Fruit fly (Drosophila melanogaster) whole organism, embryonic: ENCODE measurements around the gene beat-IIa.

ENCODE experiments used
- Atf3 ChIP-seq: fragments of 200-800 bp; sonication (Bioruptor generic); optimal IDR thresholded peaks from 3 replicates; lab custom pipeline; 2016; ENCODE audit warnings: missing biosample characterization, missing genetic modification characterization
- CG13894 ChIP-seq: fragments of 200-800 bp; sonication (Bioruptor generic); optimal IDR thresholded peaks from 3 replicates; lab custom pipeline; 2018; ENCODE audit warnings: missing biosample characterization, mild to moderate bottlenecking, missing genetic modification characterization, moderate library complexity
- CG17912 ChIP-seq: fragments of 200-800 bp; sonication (Bioruptor generic); optimal IDR thresholded peaks from 2 replicates; lab custom pipeline; 2018; ENCODE audit warnings: missing biosample characterization, mild to moderate bottlenecking, missing genetic modification characterization
- CG6791 ChIP-seq: fragments of 200-800 bp; sonication (Bioruptor generic); IDR thresholded peaks from 3 replicates; pipeline ENCODE4 v1.3.6; 2022; ENCODE audit warnings: missing biosample characterization, missing genetic modification characterization; ENCODE audit not compliant: partially characterized antibody
- Dp ChIP-seq: fragments of 200-800 bp; sonication (Bioruptor generic); optimal IDR thresholded peaks from 2 replicates; lab custom pipeline; 2018; ENCODE audit warnings: missing biosample characterization, mild to moderate bottlenecking, missing genetic modification characterization, moderate library complexity
- Elba2 ChIP-seq: fragments of 200-800 bp; sonication (Bioruptor generic); optimal IDR thresholded peaks from 3 replicates; lab custom pipeline; 2016; ENCODE audit warnings: missing biosample characterization, missing genetic modification characterization
- bbx ChIP-seq: fragments of 200-800 bp; sonication (Bioruptor generic); IDR thresholded peaks from 2 replicates; pipeline ENCODE4 v1.3.6; 2022; ENCODE audit warnings: missing biosample characterization, missing genetic modification characterization; ENCODE audit not compliant: partially characterized antibody
- chm ChIP-seq: fragments of 200-800 bp; sonication (Bioruptor generic); IDR thresholded peaks from 2 replicates; pipeline ENCODE4 v1.3.6; 2022; ENCODE audit warnings: missing biosample characterization, missing genetic modification characterization
- gcm ChIP-seq: fragments of 200-800 bp; sonication (Bioruptor generic); optimal IDR thresholded peaks from 2 replicates; lab custom pipeline; 2019; ENCODE audit warnings: missing biosample characterization, mild to moderate bottlenecking, missing genetic modification characterization, moderate library complexity
- lmd ChIP-seq: fragments of 200-800 bp; sonication (Bioruptor generic); IDR thresholded peaks from 2 replicates; pipeline ENCODE4 v1.3.6; 2022; ENCODE audit warnings: missing biosample characterization, missing genetic modification characterization
- usp ChIP-seq: fragments of >200 bp; optimal IDR thresholded peaks from 2 replicates; lab custom pipeline; 2017; ENCODE audit warnings: missing biosample characterization, missing genetic modification characterization
- zf30C ChIP-seq: fragments of 200-800 bp; sonication (Bioruptor generic); optimal IDR thresholded peaks from 3 replicates; lab custom pipeline; 2018; ENCODE audit warnings: missing biosample characterization, mild to moderate bottlenecking, missing genetic modification characterization

- TF ChIP-seq bbx (GFP tag; lab: Robert Waterston, UW) = no peak
- no peak for TF ChIP-seq CG13894 (tag; lab: Kevin White, UChicago)
- no peak for TF ChIP-seq Elba2 (GFP tag; lab: Kevin White, UChicago)
- TF ChIP-seq CG17912 (GFP tag; lab: Kevin White, UChicago) = no peak
- TF ChIP-seq usp (GFP tag; lab: Kevin White, UChicago) = no peak
- TF ChIP-seq lmd (GFP tag; lab: Robert Waterston, UW) = no peak
- no peak for TF ChIP-seq CG6791 (GFP tag; lab: Robert Waterston, UW)
- no peak for TF ChIP-seq gcm
- no peak for TF ChIP-seq Dp (GFP tag; lab: Kevin White, UChicago)
- no peak for TF ChIP-seq Atf3 (GFP tag; lab: Kevin White, UChicago)
- TF ChIP-seq chm (GFP tag; lab: Robert Waterston, UW) = no peak
- no peak for TF ChIP-seq zf30C (GFP tag; lab: Kevin White, UChicago)
These were observed 13.1 kb upstream of the beat-IIa start for dm6 chr3R:17379051-17379450.
